Worm (Caenorhabditis elegans): ENCODE data around the gene gcl-1.

The gcl-1 gene

ce11 chrIV:13370235-13370739 lies 42.4 kb downstream of the gcl-1 start, which contains the start of the genes rla-2, popl-7 and Y62E10A.24:
rla-2 (minus strand) TSS chrIV:13370285.
popl-7 (plus strand) TSS chrIV:13370689.
Y62E10A.24 (plus strand) TSS chrIV:13370710.
- no peak for TF ChIP-seq nhr-43 (tag; optimal IDR thresholded peaks at IDR 0.05; ENCODE audit: poor library complexity, severe bottlenecking)
- TF ChIP-seq lin-15B (tag; optimal IDR thresholded peaks at IDR 0.05) = peak; percentile 36
- TF ChIP-seq hmg-11 (tag; optimal IDR thresholded peaks at IDR 0.05) = peak; percentile 54
- no peak for TF ChIP-seq nhr-11 (tag; optimal IDR thresholded peaks at IDR 0.05)
- TF ChIP-seq nfya-1 (tag; optimal IDR thresholded peaks at IDR 0.05; ENCODE audit: insufficient read depth) = peak; percentile 72
- no peak for TF ChIP-seq unc-62 (GFP tag; optimal IDR thresholded peaks at IDR 0.05)
- TF ChIP-seq nhr-12 (tag; optimal IDR thresholded peaks at IDR 0.05) = no peak
- peak; percentile 6 for TF ChIP-seq elt-2 (tag; optimal IDR thresholded peaks at IDR 0.05)
- TF ChIP-seq pha-4 (tag; optimal IDR thresholded peaks at IDR 0.05) = peak; percentile 42
- TF ChIP-seq nhr-23 (tag; optimal IDR thresholded peaks at IDR 0.05) = peak; percentile 28

- TF ChIP-seq nhr-12 (tag; optimal IDR thresholded peaks at IDR 0.05) (no peak), nhr-23 (tag; optimal IDR thresholded peaks at IDR 0.05) (no peak), zag-1 (tag; optimal IDR thresholded peaks at IDR 0.05) (no peak), nhr-43 (tag; optimal IDR thresholded peaks at IDR 0.05; ENCODE audit: poor library complexity, severe bottlenecking) (no peak), sea-2 (GFP tag; optimal IDR thresholded peaks at IDR 0.05) (no peak), ceh-16 (tag; optimal IDR thresholded peaks at IDR 0.05) (no peak), fos-1 (tag; optimal IDR thresholded peaks at IDR 0.05) (no peak), unc-39 (tag; optimal IDR thresholded peaks at IDR 0.05) (no peak), egl-27 (tag; optimal IDR thresholded peaks at IDR 0.05) (no peak), nhr-28 (tag; optimal IDR thresholded peaks at IDR 0.05) (no peak), ceh-82 (tag; optimal IDR thresholded peaks at IDR 0.05) (no peak)
These were observed 43.4 kb downstream of the gcl-1 start, which contains the start of gene agt-1 for ce11 chrIV:13369120-13369842. agt-1 (minus strand) TSS chrIV:13369412.

ce11 chrIV:13364869-13365268 lies 47.8 kb downstream of the gcl-1 start, which contains the start of gene srsx-25:
srsx-25 (plus strand) TSS chrIV:13365169.
- TF ChIP-seq fos-1 (tag; optimal IDR thresholded peaks at IDR 0.05) = no peak
- no peak for TF ChIP-seq R02D3.7 (tag; optimal IDR thresholded peaks at IDR 0.05)
- no peak for TF ChIP-seq ztf-11 (tag; optimal IDR thresholded peaks at IDR 0.05)
- no peak for TF ChIP-seq nhr-237 (tag; optimal IDR thresholded peaks at IDR 0.05)
- no peak for TF ChIP-seq ztf-4 (tag; optimal IDR thresholded peaks at IDR 0.05)
- no peak for TF ChIP-seq ceh-9 (tag; optimal IDR thresholded peaks at IDR 0.05)
- TF ChIP-seq nhr-11 (tag; optimal IDR thresholded peaks at IDR 0.05) = no peak
- no peak for TF ChIP-seq mdl-1 (tag; optimal IDR thresholded peaks at IDR 0.05)
- no peak for TF ChIP-seq hmg-11 (tag; optimal IDR thresholded peaks at IDR 0.05)
- TF ChIP-seq nhr-77 (tag; optimal IDR thresholded peaks at IDR 0.05) = no peak

- TF ChIP-seq pha-4 (tag; optimal IDR thresholded peaks at IDR 0.05) (no peak), ceh-9 (tag; optimal IDR thresholded peaks at IDR 0.05) (no peak), fos-1 (tag; optimal IDR thresholded peaks at IDR 0.05) (no peak), nhr-23 (tag; optimal IDR thresholded peaks at IDR 0.05) (no peak), mdl-1 (tag; optimal IDR thresholded peaks at IDR 0.05) (no peak), nhr-43 (tag; optimal IDR thresholded peaks at IDR 0.05; ENCODE audit: poor library complexity, severe bottlenecking) (no peak)
These were observed 52.6 kb downstream of the gcl-1 start, which contains the start of gene Y62E10A.3 for ce11 chrIV:13360144-13360543. Y62E10A.3 (minus strand) TSS chrIV:13360244.

- no peak for TF ChIP-seq sea-2 (GFP tag; optimal IDR thresholded peaks at IDR 0.05)
- no peak for TF ChIP-seq skn-1 (tag; optimal IDR thresholded peaks at IDR 0.05)
- no peak for TF ChIP-seq ztf-4 (tag; optimal IDR thresholded peaks at IDR 0.05)
- TF ChIP-seq nhr-43 (tag; optimal IDR thresholded peaks at IDR 0.05; ENCODE audit: poor library complexity, severe bottlenecking) = no peak
- TF ChIP-seq ceh-28 (tag; optimal IDR thresholded peaks at IDR 0.05) = no peak
- TF ChIP-seq ZK546.5 (tag; optimal IDR thresholded peaks at IDR 0.05) = no peak
- no peak for TF ChIP-seq hmg-11 (tag; optimal IDR thresholded peaks at IDR 0.05)
- no peak for TF ChIP-seq nhr-11 (tag; optimal IDR thresholded peaks at IDR 0.05)
- TF ChIP-seq ceh-16 (tag; optimal IDR thresholded peaks at IDR 0.05) = no peak
- no peak for TF ChIP-seq egl-27 (tag; optimal IDR thresholded peaks at IDR 0.05)
- no peak for TF ChIP-seq ztf-11 (tag; optimal IDR thresholded peaks at IDR 0.05)
- no peak for TF ChIP-seq ceh-82 (tag; optimal IDR thresholded peaks at IDR 0.05)
- TF ChIP-seq nhr-28 (tag; optimal IDR thresholded peaks at IDR 0.05) = no peak
- TF ChIP-seq pha-4 (tag; optimal IDR thresholded peaks at IDR 0.05) = no peak
These were observed 54.2 kb downstream of the gcl-1 start, which contains the start of gene W02A2.8 for ce11 chrIV:13358488-13358887. W02A2.8 (minus strand) TSS chrIV:13358588.
